Worm (Caenorhabditis elegans) whole organism, L3 larva: ENCODE data around the gene dars-2.

Source experiments
- ZK546.5 ChIP-seq: sonication (generic microtip); optimal IDR thresholded peaks from 2 replicates; lab custom pipeline; 2017; ENCODE audit warnings: missing biosample characterization, missing genetic modification characterization
- ceh-9 ChIP-seq: sonication (generic microtip); optimal IDR thresholded peaks from 2 replicates; lab custom pipeline; 2018; ENCODE audit warnings: missing biosample characterization, missing genetic modification characterization
- egl-27 ChIP-seq: sonication (generic microtip); optimal IDR thresholded peaks from 4 replicates; lab custom pipeline; 2017; ENCODE audit warnings: missing biosample characterization, missing genetic modification reagents, missing genetic modification characterization
- fkh-10 ChIP-seq: sonication (generic microtip); optimal IDR thresholded peaks from 2 replicates; lab custom pipeline; 2017; ENCODE audit warnings: missing biosample characterization, missing genetic modification reagents, missing genetic modification characterization
- hmg-11 ChIP-seq: sonication (generic microtip); optimal IDR thresholded peaks from 2 replicates; lab custom pipeline; 2016; ENCODE audit warnings: missing genetic modification characterization, missing compliant biosample characterization
- jun-1 ChIP-seq: fragments of 150-350 bp; optimal IDR thresholded peaks from 2 replicates; lab custom pipeline; 2014; ENCODE audit warnings: missing biosample characterization, missing genetic modification reagents, missing genetic modification characterization
- nhr-11 ChIP-seq: fragments of 150-350 bp; optimal IDR thresholded peaks from 2 replicates; lab custom pipeline; 2014; ENCODE audit warnings: missing biosample characterization, missing genetic modification characterization
- nhr-237 ChIP-seq: fragments of 150-350 bp; optimal IDR thresholded peaks from 2 replicates; lab custom pipeline; 2014; ENCODE audit warnings: missing biosample characterization, missing genetic modification characterization
- unc-62 ChIP-seq: fragments of 150-350 bp; sonication (generic microtip); optimal IDR thresholded peaks from 4 replicates; lab custom pipeline; 2014; ENCODE audit warnings: missing biosample characterization, missing genetic modification reagents, missing genetic modification characterization
- zag-1 ChIP-seq: fragments of 150-350 bp; optimal IDR thresholded peaks from 2 replicates; lab custom pipeline; 2014; ENCODE audit warnings: missing biosample characterization, missing genetic modification characterization

DNA sequence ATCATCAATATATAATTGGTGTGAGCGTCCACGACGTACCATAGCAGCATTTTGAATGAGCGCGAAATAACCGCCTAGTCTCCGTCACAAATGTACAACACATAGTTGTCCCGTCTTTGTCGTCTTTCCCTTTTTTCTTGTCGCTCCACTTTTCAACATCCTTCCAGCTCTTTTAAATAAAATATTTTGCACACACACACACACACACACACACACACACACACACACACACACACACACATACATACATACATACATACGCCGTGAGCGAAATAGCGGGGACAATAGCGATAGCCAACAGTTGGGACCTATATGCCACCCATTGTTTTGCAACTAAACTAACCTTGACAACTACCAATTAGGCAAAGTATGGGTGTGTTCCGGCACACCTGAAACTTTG is 10.2 kb upstream of the dars-2 start:
- TF ChIP-seq ceh-9 (tag; lab: Kevin White, UChicago), result no peak
- no peak for TF ChIP-seq zag-1
- TF ChIP-seq nhr-11 (tag; lab: Kevin White, UChicago), result no peak
- no peak for TF ChIP-seq ZK546.5
- TF ChIP-seq unc-62, result no peak
- TF ChIP-seq fkh-10 (GFP tag; lab: Kevin White, UChicago), result no peak
- no peak for TF ChIP-seq egl-27
- no peak for TF ChIP-seq jun-1 (tag; lab: Kevin White, UChicago)
- TF ChIP-seq hmg-11 (tag; lab: Kevin White, UChicago), result no peak
- no peak for TF ChIP-seq nhr-237
